Worm (Caenorhabditis elegans): ENCODE data around the gene orai-1.

Gene orai-1

DNA sequence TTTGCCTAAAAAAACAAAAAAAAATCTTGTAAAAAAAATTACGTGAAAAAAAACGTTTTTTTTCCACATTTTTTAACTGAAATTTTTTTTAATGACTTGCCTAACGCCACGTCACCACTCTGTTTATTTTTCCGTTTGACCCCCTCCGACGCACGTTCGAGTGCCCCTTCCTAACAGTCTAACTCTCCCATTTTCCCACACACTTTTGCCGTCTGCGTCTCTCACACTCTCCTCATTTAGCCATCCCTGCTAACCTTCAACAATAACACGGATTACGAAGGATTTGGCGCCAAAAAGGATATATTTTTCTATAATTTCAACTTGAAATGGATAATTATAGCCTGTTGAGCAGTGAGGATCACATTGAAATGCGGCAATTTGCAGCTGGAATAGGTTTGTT is 694 bp downstream of the orai-1 start:
- TF ChIP-seq lin-13 (tag; optimal IDR thresholded peaks at IDR 0.05), result no peak
- TF ChIP-seq ceh-43 (GFP tag; optimal IDR thresholded peaks at IDR 0.05), result no peak
- TF ChIP-seq lin-32 (GFP tag; optimal IDR thresholded peaks at IDR 0.05), result no peak
- peak; percentile 1 for TF ChIP-seq nhr-2 (tag; optimal IDR thresholded peaks at IDR 0.05)
- TF ChIP-seq mls-2 (tag; optimal IDR thresholded peaks at IDR 0.05), result no peak
- TF ChIP-seq elt-3 (tag; optimal IDR thresholded peaks at IDR 0.05), result no peak
- TF ChIP-seq snpc-4 (tag; optimal IDR thresholded peaks at IDR 0.05), result no peak
- no peak for TF ChIP-seq ceh-83 (GFP tag; optimal IDR thresholded peaks at IDR 0.05)
- TF ChIP-seq ces-1 (GFP tag; optimal IDR thresholded peaks at IDR 0.05), result no peak
- TF ChIP-seq nhr-12 (tag; optimal IDR thresholded peaks at IDR 0.05), result no peak
- no peak for TF ChIP-seq elt-1 (tag; optimal IDR thresholded peaks at IDR 0.05; ENCODE audit: borderline replicate concordance, insufficient read depth)
- no peak for TF ChIP-seq nhr-28 (tag; optimal IDR thresholded peaks at IDR 0.05)
- TF ChIP-seq mep-1 (tag; optimal IDR thresholded peaks at IDR 0.05), result peak; percentile 14
- TF ChIP-seq flh-1 (GFP tag; optimal IDR thresholded peaks at IDR 0.05), result no peak
- TF ChIP-seq tbx-8 (GFP tag; optimal IDR thresholded peaks at IDR 0.05), result no peak
- TF ChIP-seq drap-1 (GFP tag; optimal IDR thresholded peaks at IDR 0.05), result no peak
- TF ChIP-seq unc-39 (tag; optimal IDR thresholded peaks at IDR 0.05), result no peak
- no peak for TF ChIP-seq nhr-76 (tag; optimal IDR thresholded peaks at IDR 0.05)
- no peak for TF ChIP-seq zip-8 (tag; optimal IDR thresholded peaks at IDR 0.05)
- no peak for TF ChIP-seq mab-5 (tag; optimal IDR thresholded peaks at IDR 0.05)
- no peak for TF ChIP-seq sptf-1 (tag; optimal IDR thresholded peaks at IDR 0.05)
- TF ChIP-seq sem-2 (GFP tag; optimal IDR thresholded peaks at IDR 0.05), result no peak
- no peak for TF ChIP-seq nhr-237 (tag; optimal IDR thresholded peaks at IDR 0.05)
- no peak for TF ChIP-seq M03D4.4 (tag; optimal IDR thresholded peaks at IDR 0.05)
- no peak for TF ChIP-seq hlh-1 (tag; optimal IDR thresholded peaks at IDR 0.05)
- no peak for TF ChIP-seq cnd-1 (tag; optimal IDR thresholded peaks at IDR 0.05)
- TF ChIP-seq unc-120 (tag; optimal IDR thresholded peaks at IDR 0.05; ENCODE audit: poor library complexity, severe bottlenecking), result peak; percentile 63
- no peak for TF ChIP-seq lsy-2 (tag; optimal IDR thresholded peaks at IDR 0.05)
- peak; percentile 53 for TF ChIP-seq pha-4 (tag; optimal IDR thresholded peaks at IDR 0.05)
- no peak for TF ChIP-seq ceh-39 (tag; optimal IDR thresholded peaks at IDR 0.05)
- no peak for TF ChIP-seq unc-62 (GFP tag; optimal IDR thresholded peaks at IDR 0.05)
- no peak for TF ChIP-seq bed-3 (GFP tag; optimal IDR thresholded peaks at IDR 0.05)
- no peak for TF ChIP-seq ztf-11 (tag; optimal IDR thresholded peaks at IDR 0.05)
- peak; percentile 92 for TF ChIP-seq ham-2 (GFP tag; optimal IDR thresholded peaks at IDR 0.05)
- TF ChIP-seq blmp-1 (tag; optimal IDR thresholded peaks at IDR 0.05), result no peak

DNA sequence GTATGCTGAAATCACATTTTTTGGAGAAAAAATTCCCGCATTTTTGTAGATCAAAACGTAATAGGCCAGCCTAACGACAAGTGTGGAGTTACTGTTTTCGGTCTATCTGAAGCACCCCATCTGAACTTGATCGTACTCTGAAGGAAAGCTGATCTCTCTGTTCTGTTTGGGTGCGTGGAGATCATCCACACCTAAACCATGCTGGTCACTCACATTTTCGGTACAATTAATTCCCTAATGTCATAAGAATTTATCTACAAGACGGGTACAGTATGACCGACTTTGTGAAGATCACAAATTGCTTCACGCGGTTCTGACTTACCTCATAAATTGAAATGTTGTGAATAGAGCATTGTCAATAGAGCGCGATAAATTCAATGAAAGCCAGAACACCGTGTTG is 3.4 kb downstream of the orai-1 start:
- TF ChIP-seq lin-32 (GFP tag; optimal IDR thresholded peaks at IDR 0.05), result no peak
- TF ChIP-seq elt-1 (tag; optimal IDR thresholded peaks at IDR 0.05; ENCODE audit: borderline replicate concordance, insufficient read depth), result no peak
- no peak for TF ChIP-seq lsy-2 (tag; optimal IDR thresholded peaks at IDR 0.05)
- no peak for TF ChIP-seq tbx-8 (GFP tag; optimal IDR thresholded peaks at IDR 0.05)
- no peak for TF ChIP-seq mep-1 (tag; optimal IDR thresholded peaks at IDR 0.05)
- no peak for TF ChIP-seq mls-2 (tag; optimal IDR thresholded peaks at IDR 0.05)
- no peak for TF ChIP-seq ztf-11 (tag; optimal IDR thresholded peaks at IDR 0.05)
- TF ChIP-seq nhr-237 (tag; optimal IDR thresholded peaks at IDR 0.05), result no peak
- TF ChIP-seq pha-4 (tag; optimal IDR thresholded peaks at IDR 0.05), result no peak
- TF ChIP-seq flh-1 (GFP tag; optimal IDR thresholded peaks at IDR 0.05), result no peak
- TF ChIP-seq M03D4.4 (tag; optimal IDR thresholded peaks at IDR 0.05), result no peak
- no peak for TF ChIP-seq mab-5 (tag; optimal IDR thresholded peaks at IDR 0.05)
- no peak for TF ChIP-seq nhr-12 (tag; optimal IDR thresholded peaks at IDR 0.05)
- no peak for TF ChIP-seq ham-2 (GFP tag; optimal IDR thresholded peaks at IDR 0.05)
- no peak for TF ChIP-seq snpc-4 (tag; optimal IDR thresholded peaks at IDR 0.05)
- no peak for TF ChIP-seq bed-3 (GFP tag; optimal IDR thresholded peaks at IDR 0.05)
- TF ChIP-seq nhr-2 (tag; optimal IDR thresholded peaks at IDR 0.05), result no peak

DNA sequence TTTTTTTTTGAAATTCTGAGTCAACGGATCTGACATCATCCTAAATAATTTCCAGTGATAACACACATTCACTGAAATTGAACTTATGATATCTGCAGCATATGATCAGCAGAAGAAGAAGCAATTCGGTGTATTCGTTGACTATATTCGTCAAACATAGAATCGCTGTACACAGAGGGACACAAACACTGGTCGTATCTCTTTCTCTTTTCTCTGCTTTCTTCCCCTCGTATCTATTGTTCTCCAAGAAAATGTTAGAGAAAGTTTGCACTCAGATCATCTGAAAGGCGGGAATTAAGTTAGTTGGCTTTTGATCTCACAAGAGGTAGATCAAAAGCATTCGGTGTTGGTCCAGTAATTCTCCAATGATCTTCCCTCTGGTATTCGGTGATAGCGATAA is 4.0 kb downstream of the orai-1 start:
- TF ChIP-seq unc-39 (tag; optimal IDR thresholded peaks at IDR 0.05) (no peak), drap-1 (GFP tag; optimal IDR thresholded peaks at IDR 0.05) (no peak), hlh-1 (tag; optimal IDR thresholded peaks at IDR 0.05) (no peak), elt-1 (tag; optimal IDR thresholded peaks at IDR 0.05; ENCODE audit: borderline replicate concordance, insufficient read depth) (no peak), flh-1 (GFP tag; optimal IDR thresholded peaks at IDR 0.05) (no peak), unc-62 (GFP tag; optimal IDR thresholded peaks at IDR 0.05) (no peak), lin-13 (tag; optimal IDR thresholded peaks at IDR 0.05) (no peak), lsy-2 (tag; optimal IDR thresholded peaks at IDR 0.05) (no peak), ham-2 (GFP tag; optimal IDR thresholded peaks at IDR 0.05) (no peak), mep-1 (tag; optimal IDR thresholded peaks at IDR 0.05) (no peak), bed-3 (GFP tag; optimal IDR thresholded peaks at IDR 0.05) (no peak), unc-120 (tag; optimal IDR thresholded peaks at IDR 0.05; ENCODE audit: poor library complexity, severe bottlenecking) (no peak), nhr-2 (tag; optimal IDR thresholded peaks at IDR 0.05) (no peak), tbx-8 (GFP tag; optimal IDR thresholded peaks at IDR 0.05) (no peak), ceh-83 (GFP tag; optimal IDR thresholded peaks at IDR 0.05) (no peak)

Data from whole organism, mixed stage, embryonic.